Fruit fly (Drosophila melanogaster) whole organism, embryonic: ENCODE results near the gene Inx5.
A peak's percentile ranks its signal among the peaks of the same experiment; 100 is the strongest.

Source experiments
- ATbp ChIP-seq: fragments of 200-800 bp; sonication (Bioruptor generic); optimal IDR thresholded peaks from 2 replicates; lab custom pipeline; 2017; ENCODE audit warnings: missing biosample characterization, mild to moderate bottlenecking, missing genetic modification characterization, missing genetic modification reagents
- Aef1 ChIP-seq: fragments of 200-800 bp; sonication (Bioruptor generic); IDR thresholded peaks from 3 replicates; pipeline ENCODE4 v1.3.6; 2022; ENCODE audit warnings: missing biosample characterization, missing genetic modification characterization
- Atf3 ChIP-seq: fragments of 200-800 bp; sonication (Bioruptor generic); optimal IDR thresholded peaks from 3 replicates; lab custom pipeline; 2016; ENCODE audit warnings: missing biosample characterization, missing genetic modification characterization
- C15 ChIP-seq: fragments of 200-800 bp; sonication (Bioruptor generic); IDR thresholded peaks from 3 replicates; pipeline ENCODE4 v1.3.6; 2022; ENCODE audit warnings: missing biosample characterization, missing genetic modification characterization
- CG10147 ChIP-seq: fragments of 200-800 bp; sonication (Bioruptor generic); optimal IDR thresholded peaks from 2 replicates; lab custom pipeline; 2019; ENCODE audit warnings: missing biosample characterization, mild to moderate bottlenecking, missing genetic modification characterization, moderate library complexity
- CG1024 ChIP-seq: fragments of 200-800 bp; sonication (Bioruptor generic); IDR thresholded peaks from 2 replicates; pipeline ENCODE4 v1.3.6; 2022; ENCODE audit warnings: missing biosample characterization, missing genetic modification characterization
- CG10431 ChIP-seq: fragments of 200-800 bp; sonication (Bioruptor generic); optimal IDR thresholded peaks from 3 replicates; lab custom pipeline; 2018; ENCODE audit warnings: missing biosample characterization, mild to moderate bottlenecking, missing genetic modification characterization
- CG11696 ChIP-seq: fragments of 200-800 bp; sonication (Bioruptor generic); IDR thresholded peaks from 2 replicates; pipeline ENCODE4 v1.3.6; 2022; ENCODE audit warnings: missing biosample characterization, missing genetic modification characterization
- CG13296 ChIP-seq: fragments of 200-800 bp; sonication (Bioruptor generic); optimal IDR thresholded peaks from 3 replicates; lab custom pipeline; 2018; ENCODE audit warnings: missing biosample characterization, mild to moderate bottlenecking, missing genetic modification characterization
- CG1603 ChIP-seq: fragments of 200-800 bp; sonication (Bioruptor generic); optimal IDR thresholded peaks from 2 replicates; lab custom pipeline; 2019; ENCODE audit warnings: missing biosample characterization, mild to moderate bottlenecking, missing genetic modification characterization, moderate library complexity
- CG17328 ChIP-seq: fragments of 200-800 bp; sonication (Bioruptor generic); IDR thresholded peaks from 2 replicates; pipeline ENCODE4 v1.3.6; 2022; ENCODE audit warnings: missing biosample characterization, missing genetic modification characterization
- CG18764 ChIP-seq: fragments of 200-800 bp; sonication (Bioruptor generic); optimal IDR thresholded peaks from 3 replicates; lab custom pipeline; 2016; ENCODE audit warnings: missing biosample characterization, missing genetic modification characterization
- CG33213 ChIP-seq: fragments of 200-800 bp; sonication (Bioruptor generic); optimal IDR thresholded peaks from 3 replicates; lab custom pipeline; 2016; ENCODE audit warnings: missing biosample characterization, missing genetic modification characterization
- CG34224 ChIP-seq: fragments of 200-800 bp; sonication (Bioruptor generic); IDR thresholded peaks from 3 replicates; pipeline ENCODE4 v1.3.6; 2022; ENCODE audit warnings: missing biosample characterization, missing genetic modification characterization; ENCODE audit not compliant: partially characterized antibody
- CG43689 ChIP-seq: fragments of 200-800 bp; sonication (Bioruptor generic); IDR thresholded peaks from 2 replicates; pipeline ENCODE4 v1.3.6; 2022; ENCODE audit warnings: missing biosample characterization, missing genetic modification characterization
- CG6765 ChIP-seq: fragments of 200-800 bp; sonication (Bioruptor generic); optimal IDR thresholded peaks from 3 replicates; lab custom pipeline; 2017; ENCODE audit warnings: missing biosample characterization, mild to moderate bottlenecking, missing genetic modification characterization
- CG6813 ChIP-seq: fragments of 200-800 bp; sonication (Bioruptor generic); optimal IDR thresholded peaks from 2 replicates; lab custom pipeline; 2017; ENCODE audit warnings: missing biosample characterization, missing genetic modification characterization, mild to moderate bottlenecking, moderate library complexity, missing genetic modification reagents
- CG7556 ChIP-seq: fragments of 200-800 bp; sonication (Bioruptor generic); optimal IDR thresholded peaks from 2 replicates; lab custom pipeline; 2017; ENCODE audit warnings: missing biosample characterization, mild to moderate bottlenecking, missing genetic modification characterization
- CG8944 ChIP-seq: fragments of 200-800 bp; sonication (Bioruptor generic); optimal IDR thresholded peaks from 3 replicates; lab custom pipeline; 2016; ENCODE audit warnings: missing biosample characterization, missing genetic modification characterization
- CG9437 ChIP-seq: fragments of 200-800 bp; sonication (Bioruptor generic); optimal IDR thresholded peaks from 2 replicates; lab custom pipeline; 2018; ENCODE audit warnings: missing biosample characterization, mild to moderate bottlenecking, missing genetic modification characterization
- CoRest ChIP-seq: fragments of 200-800 bp; sonication (Bioruptor generic); optimal IDR thresholded peaks from 3 replicates; lab custom pipeline; 2018; ENCODE audit warnings: missing biosample characterization, mild to moderate bottlenecking, missing genetic modification characterization, moderate library complexity
- D19A ChIP-seq: fragments of 200-800 bp; optimal IDR thresholded peaks from 3 replicates; lab custom pipeline; 2019; ENCODE audit warnings: missing biosample characterization, mild to moderate bottlenecking, missing genetic modification characterization, moderate library complexity
- Dip2 ChIP-seq: fragments of 200-800 bp; sonication (Bioruptor generic); IDR thresholded peaks from 2 replicates; pipeline ENCODE4 v1.3.6; 2022; ENCODE audit warnings: missing biosample characterization, missing genetic modification characterization
- Doc3 ChIP-seq: fragments of 200-800 bp; sonication (Bioruptor generic); IDR thresholded peaks from 3 replicates; pipeline ENCODE4 v1.3.6; 2022; ENCODE audit warnings: missing biosample characterization, missing genetic modification characterization; ENCODE audit not compliant: partially characterized antibody
- Lim3 ChIP-seq: fragments of 200-800 bp; sonication (Bioruptor generic); IDR thresholded peaks from 2 replicates; pipeline ENCODE4 v1.3.6; 2022; ENCODE audit warnings: missing biosample characterization, missing genetic modification characterization
- Max ChIP-seq: fragments of 200-800 bp; sonication (Bioruptor generic); optimal IDR thresholded peaks from 2 replicates; lab custom pipeline; 2016; ENCODE audit warnings: missing biosample characterization, mild to moderate bottlenecking, missing genetic modification characterization
- NC2β ChIP-seq: fragments of 200-800 bp; sonication (Bioruptor generic); optimal IDR thresholded peaks from 2 replicates; lab custom pipeline; 2016; ENCODE audit warnings: missing biosample characterization, missing genetic modification characterization
- Side ChIP-seq: fragments of 200-800 bp; sonication (Bioruptor generic); optimal IDR thresholded peaks from 2 replicates; lab custom pipeline; 2016; ENCODE audit warnings: missing biosample characterization, missing genetic modification characterization
- Sry-δ ChIP-seq: fragments of 200-800 bp; sonication (Bioruptor generic); optimal IDR thresholded peaks from 2 replicates; lab custom pipeline; 2016; ENCODE audit warnings: missing biosample characterization, missing genetic modification characterization
- Ssrp ChIP-seq: fragments of 200-800 bp; sonication (Bioruptor generic); optimal IDR thresholded peaks from 2 replicates; lab custom pipeline; 2018; ENCODE audit warnings: missing biosample characterization, mild to moderate bottlenecking, missing genetic modification characterization, moderate library complexity
- Trl ChIP-seq, 3 experiments: fragments of >200 bp in 2 of 3; fragments of 200-800 bp in 1 of 3; sonication (Bioruptor generic) in 1 of 3; optimal IDR thresholded peaks; 2 replicates in 1 of 3; 3 replicates in 2 of 3; lab custom pipeline; 2016 to 2017; ENCODE audit warnings: missing biosample characterization in 1 of 3, missing genetic modification characterization in 1 of 3
- chif ChIP-seq, 2 experiments: fragments of 200-800 bp; sonication (Bioruptor generic); optimal IDR thresholded peaks; 3 replicates each; lab custom pipeline; 2016; ENCODE audit warnings: missing biosample characterization in 2 of 2, missing genetic modification characterization in 2 of 2
- chm ChIP-seq: fragments of 200-800 bp; sonication (Bioruptor generic); IDR thresholded peaks from 2 replicates; pipeline ENCODE4 v1.3.6; 2022; ENCODE audit warnings: missing biosample characterization, missing genetic modification characterization
- corto ChIP-seq: fragments of 200-800 bp; sonication (Bioruptor generic); optimal IDR thresholded peaks from 2 replicates; lab custom pipeline; 2016; ENCODE audit warnings: missing biosample characterization, mild to moderate bottlenecking, missing genetic modification characterization, moderate library complexity
- dati ChIP-seq: fragments of 200-800 bp; sonication (Bioruptor generic); IDR thresholded peaks from 2 replicates; pipeline ENCODE4 v1.3.6; 2022; ENCODE audit warnings: missing biosample characterization, missing genetic modification characterization
- disco-r ChIP-seq: fragments of 200-800 bp; sonication (Bioruptor generic); optimal IDR thresholded peaks from 2 replicates; lab custom pipeline; 2016; ENCODE audit warnings: missing biosample characterization, missing genetic modification characterization
- ewg ChIP-seq: fragments of 200-800 bp; sonication (Bioruptor generic); optimal IDR thresholded peaks from 3 replicates; lab custom pipeline; 2017; ENCODE audit warnings: mild to moderate bottlenecking, missing biosample characterization, missing genetic modification reagents, missing genetic modification characterization
- gce ChIP-seq: fragments of 200-800 bp; sonication (Bioruptor generic); IDR thresholded peaks from 3 replicates; pipeline ENCODE4 v1.3.6; 2022; ENCODE audit warnings: missing biosample characterization, missing genetic modification characterization
- gt ChIP-seq: fragments of 200-800 bp; sonication (Bioruptor generic); IDR thresholded peaks from 2 replicates; pipeline ENCODE4 v1.3.6; 2022; ENCODE audit warnings: missing biosample characterization, missing genetic modification characterization
- jing ChIP-seq: fragments of 200-800 bp; sonication (Bioruptor generic); optimal IDR thresholded peaks from 2 replicates; lab custom pipeline; 2018; ENCODE audit warnings: missing biosample characterization, mild to moderate bottlenecking, missing genetic modification characterization
- lbe ChIP-seq: fragments of 200-800 bp; sonication (Bioruptor generic); optimal IDR thresholded peaks from 2 replicates; lab custom pipeline; 2016; ENCODE audit warnings: missing biosample characterization, mild to moderate bottlenecking, missing genetic modification characterization
- schlank ChIP-seq: fragments of 200-800 bp; sonication (Bioruptor generic); optimal IDR thresholded peaks from 2 replicates; lab custom pipeline; 2018; ENCODE audit warnings: missing biosample characterization, mild to moderate bottlenecking, missing genetic modification characterization
- seq ChIP-seq: fragments of 200-800 bp; sonication (Bioruptor generic); IDR thresholded peaks from 2 replicates; pipeline ENCODE4 v1.3.6; 2022; ENCODE audit warnings: missing biosample characterization, missing genetic modification characterization
- sisA ChIP-seq: fragments of 200-800 bp; sonication (Bioruptor generic); IDR thresholded peaks from 2 replicates; pipeline ENCODE4 v1.3.6; 2022; ENCODE audit warnings: missing biosample characterization, missing genetic modification characterization
- sna ChIP-seq: fragments of 200-800 bp; sonication (Bioruptor generic); IDR thresholded peaks from 2 replicates; pipeline ENCODE4 v1.3.6; 2022; ENCODE audit warnings: missing biosample characterization, missing genetic modification characterization; ENCODE audit not compliant: partially characterized antibody
- toy ChIP-seq: fragments of 200-800 bp; sonication (Bioruptor generic); IDR thresholded peaks from 2 replicates; pipeline ENCODE4 v1.3.6; 2022; ENCODE audit warnings: missing biosample characterization, missing genetic modification characterization
- tup ChIP-seq: fragments of 200-800 bp; sonication (Bioruptor generic); optimal IDR thresholded peaks from 2 replicates; lab custom pipeline; 2016; ENCODE audit warnings: missing biosample characterization, mild to moderate bottlenecking, missing genetic modification characterization, moderate library complexity
- tx ChIP-seq: fragments of 200-800 bp; sonication (Bioruptor generic); optimal IDR thresholded peaks from 2 replicates; lab custom pipeline; 2016; ENCODE audit warnings: missing biosample characterization, missing genetic modification characterization
- vfl ChIP-seq: fragments of 200-800 bp; sonication (Bioruptor generic); optimal IDR thresholded peaks from 2 replicates; lab custom pipeline; 2016; ENCODE audit warnings: missing biosample characterization, missing genetic modification characterization
- wor ChIP-seq: fragments of 200-800 bp; sonication (Bioruptor generic); IDR thresholded peaks from 2 replicates; pipeline ENCODE4 v1.3.6; 2022; ENCODE audit warnings: missing biosample characterization, missing genetic modification characterization

The Inx5 gene

DNA sequence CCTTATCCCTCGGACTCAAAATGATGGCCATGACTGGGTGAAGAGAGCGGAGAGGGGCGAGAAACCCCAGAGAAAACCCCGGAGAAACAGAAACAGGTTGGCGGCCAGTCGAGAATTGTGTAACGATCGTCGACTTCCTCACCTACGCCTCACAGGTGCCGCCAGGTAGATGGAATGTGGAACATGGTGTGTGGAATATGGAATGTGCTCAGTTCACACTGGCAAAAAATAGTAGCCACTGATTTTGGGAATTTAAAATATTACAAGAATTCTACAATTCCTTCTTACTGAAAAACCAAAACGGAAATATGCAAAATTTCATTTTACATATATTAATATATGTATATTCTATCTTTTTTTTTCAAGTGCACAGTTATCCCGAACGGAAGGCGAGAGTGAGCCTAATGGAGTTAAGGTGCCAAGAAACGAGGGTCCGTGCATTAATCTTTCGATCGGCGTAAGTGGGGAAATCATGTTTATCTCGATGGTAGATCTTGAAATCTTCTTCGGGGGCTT, 14.7 kb downstream of the Inx5 start (continued):
- TF ChIP-seq CG43689 (GFP tag; lab: Robert Waterston, UW) (no peak), D19A (tag; lab: Kevin White, UChicago) (peak; percentile 85), sisA (GFP tag; lab: Robert Waterston, UW) (peak; percentile 69), jing (GFP tag; lab: Kevin White, UChicago) (peak; percentile 50), dati (GFP tag; lab: Robert Waterston, UW) (no peak), CG17328 (GFP tag; lab: Robert Waterston, UW) (peak; percentile 87), Ssrp (tag; lab: Kevin White, UChicago) (peak; percentile 81), CG18764 (peak; percentile 77), C15 (GFP tag; lab: Robert Waterston, UW) (peak; percentile 24; the same call in 1 of the 3 replicates), NC2β (peak; percentile 4), wor (GFP tag; lab: Robert Waterston, UW) (0 out of 2 replicates have a peak, but pooled peaks have one; percentile 29), tx (GFP tag; lab: Kevin White, UChicago) (no peak), CoRest (tag; lab: Kevin White, UChicago) (peak; percentile 85), disco-r (no peak), CG34224 (GFP tag; lab: Robert Waterston, UW) (no peak), Sry-δ (GFP tag; lab: Kevin White, UChicago) (no peak), Doc3 (GFP tag; lab: Robert Waterston, UW) (no peak), Dip2 (no peak), tup (GFP tag; lab: Kevin White, UChicago) (peak; percentile 65), gce (GFP tag; lab: Robert Waterston, UW) (no peak), chm (GFP tag; lab: Robert Waterston, UW) (peak; percentile 81; the same call in 1 of the 2 replicates), schlank (tag; lab: Kevin White, UChicago) (no peak), lbe (GFP tag; lab: Kevin White, UChicago) (peak; percentile 78), Max (GFP tag; lab: Kevin White, UChicago) (peak; percentile 64), corto (GFP tag; lab: Kevin White, UChicago) (peak; percentile 55), CG6813 (GFP tag; lab: Kevin White, UChicago) (peak; percentile 85), ewg (GFP tag; lab: Kevin White, UChicago) (peak; percentile 46), Trl (optimal IDR thresholded peaks at IDR 0.05; lab: Kevin White, UChicago) (peak in 1 of 2 experiments; percentile 20), Trl (GFP tag; optimal IDR thresholded peaks at IDR 0.05; lab: Kevin White, UChicago) (peak; percentile 54), CG6765 (GFP tag; lab: Kevin White, UChicago) (no peak), chif (GFP tag; optimal IDR thresholded peaks at IDR 0.05; lab: Kevin White, UChicago) (peak in 1 of 2 experiments; percentile 64), CG10147 (GFP tag; lab: Kevin White, UChicago) (peak; percentile 80), Lim3 (GFP tag; lab: Robert Waterston, UW) (no peak), CG9437 (peak; percentile 60), CG10431 (GFP tag; lab: Kevin White, UChicago) (peak; percentile 66), toy (peak; percentile 64), sna (no peak), Atf3 (GFP tag; lab: Kevin White, UChicago) (no peak), seq (no peak), vfl (peak; percentile 47), gt (GFP tag; lab: Robert Waterston, UW) (peak; percentile 52; the same call in 1 of the 2 replicates), Aef1 (peak; percentile 46; the same call in 2 of the 3 replicates), ATbp (GFP tag; lab: Kevin White, UChicago) (peak; percentile 56), CG8944 (peak; percentile 15), CG33213 (GFP tag; lab: Kevin White, UChicago) (peak; percentile 5), CG13296 (peak; percentile 60), Side (GFP tag; lab: Kevin White, UChicago) (peak; percentile 26), CG7556 (GFP tag; lab: Kevin White, UChicago) (peak; percentile 80), CG1024 (GFP tag; lab: Robert Waterston, UW) (peak; percentile 52), CG1603 (peak; percentile 50), CG11696 (GFP tag; lab: Robert Waterston, UW) (peak; percentile 60)
